Fruit fly (Drosophila melanogaster) whole organism, embryonic: ENCODE data around the gene CG3448.
A peak's percentile ranks its signal among the peaks of the same experiment; 100 is the strongest.

ENCODE experiments used
- Antp ChIP-seq: fragments of 200-800 bp; sonication (Bioruptor generic); optimal IDR thresholded peaks from 3 replicates; lab custom pipeline; 2016; ENCODE audit warnings: missing biosample characterization, missing genetic modification characterization
- CG10274 ChIP-seq: fragments of 200-800 bp; sonication (Bioruptor generic); optimal IDR thresholded peaks from 3 replicates; lab custom pipeline; 2017; ENCODE audit warnings: missing biosample characterization, mild to moderate bottlenecking, missing genetic modification characterization
- CG10565 ChIP-seq: fragments of 200-800 bp; sonication (Bioruptor generic); optimal IDR thresholded peaks from 3 replicates; lab custom pipeline; 2016; ENCODE audit warnings: missing biosample characterization, mild to moderate bottlenecking, missing genetic modification characterization
- CG12391 ChIP-seq: fragments of 200-800 bp; sonication (Bioruptor generic); optimal IDR thresholded peaks from 3 replicates; lab custom pipeline; 2018; ENCODE audit warnings: missing biosample characterization, mild to moderate bottlenecking, missing genetic modification characterization, moderate library complexity
- CG12659 ChIP-seq: fragments of 200-800 bp; sonication (Bioruptor generic); optimal IDR thresholded peaks from 3 replicates; lab custom pipeline; 2017; ENCODE audit warnings: mild to moderate bottlenecking, missing biosample characterization, missing genetic modification reagents, missing genetic modification characterization
- CG13424 ChIP-seq: fragments of 200-800 bp; sonication (Bioruptor generic); optimal IDR thresholded peaks from 2 replicates; lab custom pipeline; 2019; ENCODE audit warnings: missing biosample characterization, mild to moderate bottlenecking, missing genetic modification characterization, moderate library complexity
- CG14050 ChIP-seq: fragments of 200-800 bp; sonication (Bioruptor generic); IDR thresholded peaks from 3 replicates; pipeline ENCODE4 v1.3.6; 2022; ENCODE audit warnings: missing biosample characterization, missing genetic modification characterization
- CG14710 ChIP-seq: fragments of 200-800 bp; sonication (Bioruptor generic); optimal IDR thresholded peaks from 3 replicates; lab custom pipeline; 2019; ENCODE audit warnings: missing biosample characterization, mild to moderate bottlenecking, missing genetic modification characterization, moderate library complexity
- CG15479 ChIP-seq: fragments of 200-800 bp; sonication (Bioruptor generic); optimal IDR thresholded peaks from 3 replicates; lab custom pipeline; 2019; ENCODE audit warnings: missing biosample characterization, mild to moderate bottlenecking, missing genetic modification characterization, moderate library complexity
- CG17829 ChIP-seq: fragments of 200-800 bp; optimal IDR thresholded peaks from 2 replicates; lab custom pipeline; 2019; ENCODE audit warnings: missing biosample characterization, mild to moderate bottlenecking, missing genetic modification characterization, moderate library complexity
- CG2712 ChIP-seq: fragments of 200-800 bp; optimal IDR thresholded peaks from 3 replicates; lab custom pipeline; 2019; ENCODE audit warnings: missing biosample characterization, mild to moderate bottlenecking, missing genetic modification characterization, moderate library complexity
- CG8924 ChIP-seq: fragments of 200-800 bp; optimal IDR thresholded peaks from 3 replicates; lab custom pipeline; 2019; ENCODE audit warnings: missing biosample characterization, mild to moderate bottlenecking, missing genetic modification characterization, moderate library complexity
- CG8944 ChIP-seq: fragments of 200-800 bp; sonication (Bioruptor generic); optimal IDR thresholded peaks from 3 replicates; lab custom pipeline; 2016; ENCODE audit warnings: missing biosample characterization, missing genetic modification characterization
- CG9797 ChIP-seq: fragments of 200-800 bp; sonication (Bioruptor generic); optimal IDR thresholded peaks from 3 replicates; lab custom pipeline; 2018; ENCODE audit warnings: missing biosample characterization, mild to moderate bottlenecking, missing genetic modification characterization
- CHES-1-like ChIP-seq: fragments of 200-800 bp; sonication (Bioruptor generic); optimal IDR thresholded peaks from 2 replicates; lab custom pipeline; 2016; ENCODE audit warnings: missing biosample characterization, missing genetic modification characterization
- E2f2 ChIP-seq: fragments of 200-800 bp; sonication (Bioruptor generic); IDR thresholded peaks from 2 replicates; pipeline ENCODE4 v1.3.6; 2022; ENCODE audit warnings: missing biosample characterization, missing genetic modification characterization
- Ets97D ChIP-seq: fragments of 200-800 bp; sonication (Bioruptor generic); optimal IDR thresholded peaks from 3 replicates; lab custom pipeline; 2016; ENCODE audit warnings: missing biosample characterization, missing genetic modification characterization
- Fer1 ChIP-seq: fragments of 200-800 bp; sonication (Bioruptor generic); optimal IDR thresholded peaks from 2 replicates; lab custom pipeline; 2017; ENCODE audit warnings: missing biosample characterization, mild to moderate bottlenecking, missing genetic modification characterization
- GATAe ChIP-seq: fragments of 200-800 bp; sonication (Bioruptor generic); conservative IDR thresholded peaks from 2 replicates; pipeline ENCODE4 v1.3.6; 2022; ENCODE audit warnings: missing biosample characterization, missing genetic modification characterization
- Hsf ChIP-seq: fragments of 200-800 bp; sonication (Bioruptor generic); optimal IDR thresholded peaks from 3 replicates; lab custom pipeline; 2016; ENCODE audit warnings: missing biosample characterization, missing genetic modification characterization
- MBD-R2 ChIP-seq: fragments of 200-800 bp; sonication (Bioruptor generic); IDR thresholded peaks from 2 replicates; pipeline ENCODE4 v1.3.6; 2022; ENCODE audit warnings: missing biosample characterization, missing genetic modification characterization
- Mes4 ChIP-seq: fragments of 200-800 bp; sonication (Bioruptor generic); optimal IDR thresholded peaks from 2 replicates; lab custom pipeline; 2016; ENCODE audit warnings: missing biosample characterization, missing genetic modification characterization
- Myb ChIP-seq: fragments of 200-800 bp; sonication (Bioruptor generic); optimal IDR thresholded peaks from 2 replicates; lab custom pipeline; 2016; ENCODE audit warnings: missing biosample characterization, missing genetic modification characterization
- NfI ChIP-seq: fragments of 200-800 bp; sonication (Bioruptor generic); optimal IDR thresholded peaks from 3 replicates; lab custom pipeline; 2018; ENCODE audit warnings: missing biosample characterization, mild to moderate bottlenecking, missing genetic modification characterization, moderate library complexity
- Pdp1 ChIP-seq, 2 experiments: fragments of 200-800 bp; sonication (Bioruptor generic); optimal IDR thresholded peaks; 3 replicates each; lab custom pipeline; 2016; ENCODE audit warnings: missing biosample characterization in 2 of 2, missing genetic modification characterization in 2 of 2, mild to moderate bottlenecking in 1 of 2, moderate library complexity in 1 of 2
- Vsx1 ChIP-seq: fragments of 200-800 bp; sonication (Bioruptor generic); optimal IDR thresholded peaks from 2 replicates; lab custom pipeline; 2017; ENCODE audit warnings: missing biosample characterization, mild to moderate bottlenecking, missing genetic modification characterization, missing genetic modification reagents
- YL-1 ChIP-seq: fragments of 200-800 bp; sonication (Bioruptor generic); optimal IDR thresholded peaks from 3 replicates; lab custom pipeline; 2017; ENCODE audit warnings: missing biosample characterization, mild to moderate bottlenecking, missing genetic modification characterization
- cas ChIP-seq: fragments of 200-800 bp; sonication (Bioruptor generic); IDR thresholded peaks from 2 replicates; pipeline ENCODE4 v1.3.6; 2022; ENCODE audit warnings: missing biosample characterization, missing genetic modification characterization
- cg ChIP-seq: fragments of 200-800 bp; sonication (Bioruptor generic); optimal IDR thresholded peaks from 3 replicates; lab custom pipeline; 2019; ENCODE audit warnings: missing biosample characterization, mild to moderate bottlenecking, missing genetic modification characterization, moderate library complexity
- croc ChIP-seq: fragments of 200-800 bp; sonication (Bioruptor generic); conservative IDR thresholded peaks from 3 replicates; pipeline ENCODE4 v1.3.6; 2022; ENCODE audit warnings: missing biosample characterization, missing genetic modification characterization
- exex ChIP-seq: fragments of 200-800 bp; sonication (Bioruptor generic); optimal IDR thresholded peaks from 4 replicates; lab custom pipeline; 2018; ENCODE audit warnings: missing biosample characterization, mild to moderate bottlenecking, missing genetic modification characterization, moderate library complexity
- grau ChIP-seq: fragments of 200-800 bp; optimal IDR thresholded peaks from 3 replicates; lab custom pipeline; 2019; ENCODE audit warnings: missing biosample characterization, mild to moderate bottlenecking, missing genetic modification characterization, moderate library complexity
- gt ChIP-seq: fragments of 200-800 bp; sonication (Bioruptor generic); IDR thresholded peaks from 2 replicates; pipeline ENCODE4 v1.3.6; 2022; ENCODE audit warnings: missing biosample characterization, missing genetic modification characterization
- hbn ChIP-seq: fragments of 200-800 bp; sonication (Bioruptor generic); IDR thresholded peaks from 2 replicates; pipeline ENCODE4 v1.3.6; 2022; ENCODE audit warnings: missing biosample characterization, missing genetic modification characterization; ENCODE audit not compliant: partially characterized antibody
- lab ChIP-seq: fragments of 200-800 bp; sonication (Bioruptor generic); optimal IDR thresholded peaks from 3 replicates; lab custom pipeline; 2017; ENCODE audit warnings: missing biosample characterization, missing genetic modification characterization, mild to moderate bottlenecking, moderate library complexity, missing genetic modification reagents
- luna ChIP-seq: fragments of 200-800 bp; sonication (Bioruptor generic); optimal IDR thresholded peaks from 2 replicates; lab custom pipeline; 2016; ENCODE audit warnings: missing biosample characterization, missing genetic modification characterization
- nerfin-1 ChIP-seq: fragments of 200-800 bp; sonication (Bioruptor generic); optimal IDR thresholded peaks from 3 replicates; lab custom pipeline; 2019; ENCODE audit warnings: missing biosample characterization, mild to moderate bottlenecking, missing genetic modification characterization, moderate library complexity
- odd ChIP-seq: fragments of 200-800 bp; sonication (Bioruptor generic); optimal IDR thresholded peaks from 2 replicates; lab custom pipeline; 2017; ENCODE audit warnings: missing biosample characterization, mild to moderate bottlenecking, missing genetic modification characterization
- peb ChIP-seq: fragments of 200-800 bp; sonication (Bioruptor generic); IDR thresholded peaks from 2 replicates; pipeline ENCODE4 v1.3.6; 2022; ENCODE audit warnings: missing biosample characterization, missing genetic modification characterization
- pzg ChIP-seq: fragments of 200-800 bp; sonication (Bioruptor generic); optimal IDR thresholded peaks from 3 replicates; lab custom pipeline; 2018; ENCODE audit warnings: missing biosample characterization, mild to moderate bottlenecking, missing genetic modification characterization, moderate library complexity
- sc ChIP-seq, 3 experiments: fragments of >200 bp in 2 of 3; fragments of 200-800 bp in 1 of 3; sonication (Bioruptor generic) in 1 of 3; optimal IDR thresholded peaks; 2 replicates in 2 of 3; 3 replicates in 1 of 3; lab custom pipeline; 2017; ENCODE audit warnings: mild to moderate bottlenecking in 1 of 3, missing biosample characterization in 1 of 3, missing genetic modification characterization in 1 of 3, missing genetic modification reagents in 1 of 3
- sens ChIP-seq: fragments of 200-800 bp; sonication (Bioruptor generic); peaks from one replicate; lab custom pipeline; 2016; ENCODE audit warnings: missing biosample characterization, missing genetic modification characterization
- sqz ChIP-seq: fragments of 200-800 bp; sonication (Bioruptor generic); optimal IDR thresholded peaks from 3 replicates; lab custom pipeline; 2018; ENCODE audit warnings: missing biosample characterization, mild to moderate bottlenecking, missing genetic modification characterization
- toy ChIP-seq: fragments of 200-800 bp; sonication (Bioruptor generic); IDR thresholded peaks from 2 replicates; pipeline ENCODE4 v1.3.6; 2022; ENCODE audit warnings: missing biosample characterization, missing genetic modification characterization
- trem ChIP-seq: fragments of 200-800 bp; optimal IDR thresholded peaks from 3 replicates; lab custom pipeline; 2019; ENCODE audit warnings: missing biosample characterization, mild to moderate bottlenecking, missing genetic modification characterization, moderate library complexity
- unc-4 ChIP-seq: fragments of 200-800 bp; sonication (Bioruptor generic); IDR thresholded peaks from 2 replicates; pipeline ENCODE4 v1.3.6; 2022; ENCODE audit warnings: missing biosample characterization, missing genetic modification characterization; ENCODE audit not compliant: partially characterized antibody
- vfl ChIP-seq: fragments of 200-800 bp; sonication (Bioruptor generic); optimal IDR thresholded peaks from 2 replicates; lab custom pipeline; 2016; ENCODE audit warnings: missing biosample characterization, missing genetic modification characterization

Gene CG3448

DNA sequence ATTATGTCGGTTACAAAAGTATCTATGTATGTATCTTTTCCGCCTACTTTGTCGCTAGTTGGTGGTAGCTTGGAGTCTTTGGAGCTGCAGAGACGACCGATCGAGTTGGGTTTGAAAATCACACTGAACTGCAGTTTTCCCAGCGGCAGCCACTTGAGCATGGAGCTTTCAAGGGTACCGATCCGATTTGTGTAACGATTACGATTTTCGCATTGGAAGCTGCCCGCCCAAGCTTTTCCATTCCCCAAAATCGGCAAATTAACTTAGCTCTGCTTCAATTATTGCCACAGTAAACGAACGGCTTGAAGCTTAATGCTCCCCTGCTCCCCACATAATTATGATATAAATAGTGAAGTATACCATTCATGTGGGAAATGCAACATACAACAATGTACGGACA lies 37.8 kb upstream of the CG3448 start, which contains the start of gene CG32036:
CG32036 (minus strand) TSS at position 101 of the 400 bp plus-strand sequence.
- TF ChIP-seq CG8944 (no peak), Pdp1 (GFP tag; optimal IDR thresholded peaks at IDR 0.05; lab: Kevin White, UChicago) (no peak), sens (peak; percentile 9)

dm6 chr3L:9487586-9487985 lies 36.2 kb upstream of the CG3448 start, which contains the start of gene pall:
Gene pall (minus strand): TSS chr3L:9487790.
- peak; percentile 64 for TF ChIP-seq CG12659 (GFP tag; lab: Kevin White, UChicago)
- no peak for TF ChIP-seq vfl (GFP tag; lab: Kevin White, UChicago)
- no peak for TF ChIP-seq cg (GFP tag; lab: Kevin White, UChicago)
- peak; percentile 57; the same call in 1 of the 2 replicates for TF ChIP-seq E2f2 (GFP tag; lab: Robert Waterston, UW)
- TF ChIP-seq exex (tag; lab: Kevin White, UChicago): peak; percentile 2
- TF ChIP-seq pzg: peak; percentile 86
- TF ChIP-seq unc-4: peak; percentile 43; the same call in 1 of the 2 replicates
- TF ChIP-seq CG12391 (tag; lab: Kevin White, UChicago): peak; percentile 20
- TF ChIP-seq Ets97D (GFP tag; lab: Kevin White, UChicago): peak; percentile 38
- TF ChIP-seq CG14050 (GFP tag; lab: Robert Waterston, UW): no peak
- TF ChIP-seq trem (tag; lab: Kevin White, UChicago): peak; percentile 60
- TF ChIP-seq sc (optimal IDR thresholded peaks at IDR 0.05; lab: Kevin White, UChicago): no peak
- TF ChIP-seq sc (GFP tag; optimal IDR thresholded peaks at IDR 0.05; lab: Kevin White, UChicago): no peak
- peak; percentile 34 for TF ChIP-seq Fer1
- TF ChIP-seq CG15479 (GFP tag; lab: Kevin White, UChicago): no peak
- peak; percentile 37 for TF ChIP-seq CG17829 (tag; lab: Kevin White, UChicago)
- TF ChIP-seq odd: no peak
- TF ChIP-seq nerfin-1: peak; percentile 88
- TF ChIP-seq toy (GFP tag; lab: Robert Waterston, UW): no peak
- TF ChIP-seq Myb (GFP tag; lab: Kevin White, UChicago): peak; percentile 17
- peak; percentile 60 for TF ChIP-seq MBD-R2 (GFP tag; lab: Robert Waterston, UW)
- no peak for TF ChIP-seq CG10274 (GFP tag; lab: Kevin White, UChicago)
- TF ChIP-seq CG8924 (tag; lab: Kevin White, UChicago): peak; percentile 38
- TF ChIP-seq GATAe: no peak
- TF ChIP-seq peb: no peak
- TF ChIP-seq croc: no peak
- peak; percentile 70 for TF ChIP-seq sens
- TF ChIP-seq grau (tag; lab: Kevin White, UChicago): no peak
- TF ChIP-seq CG10565 (GFP tag; lab: Kevin White, UChicago): no peak
- no peak for TF ChIP-seq CHES-1-like
- peak; percentile 36 for TF ChIP-seq CG2712 (tag; lab: Kevin White, UChicago)
- no peak for TF ChIP-seq Mes4 (GFP tag; lab: Kevin White, UChicago)
- TF ChIP-seq CG13424 (tag; lab: Kevin White, UChicago): no peak
- peak; percentile 63 for TF ChIP-seq YL-1 (GFP tag; lab: Kevin White, UChicago)
- TF ChIP-seq luna (GFP tag; lab: Kevin White, UChicago): no peak
- TF ChIP-seq cas: no peak
- no peak for TF ChIP-seq lab
- TF ChIP-seq NfI (GFP tag; lab: Kevin White, UChicago): no peak
- no peak for TF ChIP-seq Hsf
- no peak for TF ChIP-seq Vsx1
- peak; percentile 33; the same call in 1 of the 2 replicates for TF ChIP-seq hbn
- TF ChIP-seq CG9797: peak; percentile 76
- no peak for TF ChIP-seq Antp
- no peak for TF ChIP-seq sqz (GFP tag; lab: Kevin White, UChicago)
- no peak for TF ChIP-seq gt (GFP tag; lab: Robert Waterston, UW)
- TF ChIP-seq CG14710: peak; percentile 32
- TF ChIP-seq Pdp1 (GFP tag; optimal IDR thresholded peaks at IDR 0.05; lab: Kevin White, UChicago): peak in 1 of 2 experiments; percentile 18
